Worm (Caenorhabditis elegans) whole organism, midembryonic: Measurements from ENCODE around the gene hlh-13.
"Not testable (repeated sequence)": the region's sequence is repeated elsewhere in the genome, so short reads cannot be mapped to it uniquely, and the experiment has no call there.

Experiments
- T22C8.4 ChIP-seq: fragments of 200-800 bp; sonication (Bioruptor generic); IDR thresholded peaks from 2 replicates; pipeline ENCODE4 v1.3.6; 2022; ENCODE audit warnings: missing genetic modification characterization, missing compliant biosample characterization
- cog-1 ChIP-seq: sonication (generic microtip); optimal IDR thresholded peaks from 2 replicates; lab custom pipeline; 2016; ENCODE audit warnings: missing genetic modification characterization, missing compliant biosample characterization
- flt-1 ChIP-seq: fragments of 200-800 bp; sonication (Bioruptor generic); IDR thresholded peaks from 2 replicates; pipeline ENCODE4 v1.3.6; 2022; ENCODE audit warnings: missing genetic modification characterization, missing compliant biosample characterization
- klf-2 ChIP-seq: fragments of 200-800 bp; sonication (Bioruptor generic); conservative IDR thresholded peaks from 2 replicates; pipeline ENCODE4 v1.3.6; 2022; ENCODE audit warnings: missing genetic modification reagents, missing genetic modification characterization, missing compliant biosample characterization
- med-1 ChIP-seq: sonication (generic microtip); optimal IDR thresholded peaks from 2 replicates; lab custom pipeline; 2017; ENCODE audit warnings: missing genetic modification characterization, mild to moderate bottlenecking, missing compliant biosample characterization, antibody characterized with exemption, missing genetic modification reagents; ENCODE audit not compliant: insufficient read depth
- ref-1 ChIP-seq: fragments of 200-800 bp; sonication (Bioruptor generic); conservative IDR thresholded peaks from 2 replicates; pipeline ENCODE4 v1.3.6; 2022; ENCODE audit warnings: missing genetic modification reagents, missing genetic modification characterization, missing compliant biosample characterization
- tab-1 ChIP-seq: fragments of 200-800 bp; sonication (Bioruptor generic); IDR thresholded peaks from 2 replicates; pipeline ENCODE4 v1.3.6; 2022; ENCODE audit warnings: missing genetic modification characterization, missing compliant biosample characterization
- ztf-23 ChIP-seq: fragments of 200-800 bp; sonication (Bioruptor generic); IDR thresholded peaks from 2 replicates; pipeline ENCODE4 v1.3.6; 2022; ENCODE audit warnings: missing genetic modification reagents, missing genetic modification characterization, missing compliant biosample characterization
- ztf-29 ChIP-seq: fragments of 200-800 bp; sonication (Bioruptor generic); IDR thresholded peaks from 2 replicates; pipeline ENCODE4 v1.3.6; 2022; ENCODE audit warnings: missing genetic modification reagents, missing genetic modification characterization, missing compliant biosample characterization

The hlh-13 gene

DNA sequence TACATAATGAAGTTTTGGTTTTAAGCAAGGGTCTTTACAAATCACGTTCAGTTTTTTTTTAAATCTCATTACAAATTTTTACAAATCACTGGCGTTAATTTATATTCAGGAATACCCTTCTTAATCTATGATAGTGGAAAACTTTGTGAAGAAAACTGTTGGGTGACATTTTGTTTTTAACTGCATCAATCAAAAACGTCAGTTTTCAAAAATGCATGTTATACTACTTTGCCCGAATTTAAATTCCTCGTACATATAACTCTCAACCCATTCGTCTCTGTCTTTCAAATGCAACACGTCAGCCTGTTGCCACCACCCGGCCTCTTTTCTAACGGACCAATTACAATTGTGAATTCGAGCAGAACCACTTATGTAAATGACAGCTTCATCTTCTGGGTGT lies at the start of gene hlh-13:
Gene hlh-13 (plus strand): TSS at position 301 of the 400 bp plus-strand sequence.
- no peak for TF ChIP-seq flt-1 (GFP tag; lab: Robert Waterston, UW)
- no peak for TF ChIP-seq ztf-29 (GFP tag; lab: Robert Waterston, UW)
- no peak for TF ChIP-seq med-1
- TF ChIP-seq ref-1 (GFP tag; lab: Robert Waterston, UW) = no peak
- no peak for TF ChIP-seq ztf-23 (GFP tag; lab: Robert Waterston, UW)
- TF ChIP-seq cog-1 = no peak
- TF ChIP-seq klf-2 (GFP tag; lab: Robert Waterston, UW) = no peak
- TF ChIP-seq T22C8.4 = no peak
- no peak for TF ChIP-seq tab-1 (GFP tag; lab: Robert Waterston, UW)

DNA sequence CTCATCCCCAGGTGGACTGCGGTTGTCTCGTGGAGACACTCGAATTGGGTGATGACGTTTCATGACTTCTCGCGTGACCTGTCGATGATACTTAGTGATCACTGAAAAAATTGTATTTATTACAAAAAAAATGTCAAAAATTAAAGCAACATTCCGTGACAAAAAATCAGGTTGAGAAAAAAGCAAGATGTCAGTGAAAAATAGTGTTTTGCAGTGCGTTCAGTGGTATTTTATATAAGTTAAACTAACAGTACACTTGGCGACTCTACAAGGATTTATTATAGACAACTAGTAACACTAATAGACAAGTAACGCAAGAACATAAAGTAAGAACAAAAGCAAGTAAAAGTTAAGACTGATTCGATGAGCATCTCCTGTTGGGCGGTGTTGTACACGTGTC lies 49.2 kb upstream of the hlh-13 start, which contains the start of gene F20B6.5:
Gene F20B6.5 (minus strand): TSS at position 101 of the 400 bp plus-strand sequence.
- not testable (repeated sequence) for TF ChIP-seq flt-1 (GFP tag; lab: Robert Waterston, UW); cog-1; ztf-29 (GFP tag; lab: Robert Waterston, UW)

DNA sequence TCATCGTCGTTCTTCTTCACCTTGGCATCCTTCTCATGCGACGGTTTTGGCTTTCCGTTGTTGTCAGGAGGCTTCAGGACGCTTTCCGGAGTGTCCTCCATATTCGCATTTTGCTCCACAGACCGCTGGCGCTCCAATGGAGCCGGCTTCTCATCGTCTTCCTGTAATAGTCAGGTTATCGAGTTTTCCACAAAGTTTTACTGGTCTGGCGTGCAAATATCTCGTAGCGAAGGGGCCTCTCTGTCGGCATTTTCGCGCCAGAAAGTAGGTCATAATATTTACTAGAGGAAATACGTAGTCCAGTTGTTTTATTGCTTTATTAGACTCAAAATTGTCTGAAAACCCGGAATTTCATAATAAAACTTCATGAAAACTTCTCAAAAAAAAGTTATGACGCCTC lies 46.9 kb upstream of the hlh-13 start, which contains the start of gene F20B6.6:
Gene F20B6.6 (minus strand): TSS at position 101 of the 400 bp plus-strand sequence.
- TF ChIP-seq klf-2 (GFP tag; lab: Robert Waterston, UW); med-1; cog-1: not testable (repeated sequence)

DNA sequence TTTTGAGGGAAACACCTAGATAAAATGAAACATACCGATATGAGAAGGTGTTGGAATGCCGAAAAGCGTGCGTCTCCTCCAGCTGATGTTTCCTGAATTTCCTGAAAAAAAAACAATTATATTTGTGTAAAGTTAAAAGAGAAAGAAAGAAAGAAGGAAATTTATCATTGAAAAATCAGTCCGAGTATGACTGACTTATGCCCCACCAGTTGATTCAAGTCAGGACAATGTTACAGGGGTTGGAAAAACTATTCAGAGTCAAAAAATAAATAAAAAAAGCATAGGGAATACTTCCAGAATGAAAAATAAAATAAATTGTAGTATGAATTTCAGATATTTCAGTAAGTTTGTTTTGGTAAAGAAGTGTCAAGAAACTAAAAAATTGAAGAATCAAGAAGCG lies 41.7 kb upstream of the hlh-13 start, which contains the start of gene F20B6.9:
Gene F20B6.9 (minus strand): TSS at position 101 of the 400 bp plus-strand sequence.
- TF ChIP-seq cog-1, med-1, T22C8.4: not testable (repeated sequence)

DNA sequence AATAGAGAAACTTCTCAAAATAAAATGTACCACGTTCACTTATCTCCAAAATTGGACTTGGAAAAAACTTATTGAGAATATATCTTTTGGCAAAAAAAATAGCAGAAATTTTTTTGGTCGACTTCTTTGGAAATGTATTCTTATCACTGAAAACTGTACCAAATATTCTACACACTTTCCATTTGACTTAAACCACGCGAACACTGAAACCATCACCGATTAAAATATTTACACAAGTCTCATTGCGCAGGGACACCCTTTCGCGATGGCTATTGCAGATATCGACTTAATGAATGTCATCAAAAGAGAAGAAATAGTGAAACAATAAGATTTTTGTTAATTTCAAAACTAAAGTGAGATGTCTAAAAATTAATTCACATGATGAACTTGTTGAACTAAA lies 40.6 kb upstream of the hlh-13 start:
- TF ChIP-seq cog-1 (no peak), klf-2 (GFP tag; lab: Robert Waterston, UW) (no peak), flt-1 (GFP tag; lab: Robert Waterston, UW) (no peak), tab-1 (GFP tag; lab: Robert Waterston, UW) (no peak), ztf-23 (GFP tag; lab: Robert Waterston, UW) (no peak), T22C8.4 (no peak), med-1 (no peak), ref-1 (GFP tag; lab: Robert Waterston, UW) (no peak), ztf-29 (GFP tag; lab: Robert Waterston, UW) (no peak)

ce11 chrX:4209131-4209530 lies 39.9 kb upstream of the hlh-13 start:
- TF ChIP-seq klf-2 (GFP tag; lab: Robert Waterston, UW) = peak; percentile 76
- TF ChIP-seq flt-1 (GFP tag; lab: Robert Waterston, UW) = peak; percentile 91
- peak; percentile 99 for TF ChIP-seq cog-1
- no peak for TF ChIP-seq ref-1 (GFP tag; lab: Robert Waterston, UW)
- peak; percentile 100 for TF ChIP-seq T22C8.4
- TF ChIP-seq med-1 = peak; percentile 76
- peak; percentile 92 for TF ChIP-seq ztf-23 (GFP tag; lab: Robert Waterston, UW)
- peak; percentile 73; the same call in 1 of the 2 replicates for TF ChIP-seq tab-1 (GFP tag; lab: Robert Waterston, UW)
- peak; percentile 53; the same call in 1 of the 2 replicates for TF ChIP-seq ztf-29 (GFP tag; lab: Robert Waterston, UW)

DNA sequence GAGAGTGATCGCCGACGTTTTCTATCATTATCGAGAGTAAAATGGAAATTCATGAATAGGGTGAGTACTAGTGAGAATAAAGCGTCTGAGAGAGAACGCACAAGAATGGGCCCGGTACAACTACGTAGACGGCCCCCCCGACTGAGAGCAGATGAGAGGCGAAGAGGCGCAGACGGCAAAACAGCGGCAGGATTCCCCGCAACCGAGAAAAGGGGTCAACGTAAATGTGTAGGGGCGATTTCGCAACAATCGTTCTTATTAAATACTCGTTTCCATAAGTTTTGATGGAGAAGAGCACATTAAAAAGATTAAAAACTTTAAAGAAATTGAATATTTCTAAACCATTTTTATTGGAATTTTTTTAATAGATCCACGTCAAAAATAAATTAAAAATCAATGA lies 34.4 kb upstream of the hlh-13 start:
- TF ChIP-seq med-1 = no peak
- TF ChIP-seq ref-1 (GFP tag; lab: Robert Waterston, UW) = no peak
- peak; percentile 21 for TF ChIP-seq cog-1

- no peak for TF ChIP-seq ztf-23 (GFP tag; lab: Robert Waterston, UW)
- TF ChIP-seq cog-1 = no peak
- TF ChIP-seq T22C8.4 = no peak
These were observed 33.4 kb upstream of the hlh-13 start for ce11 chrX:4215500-4216107.

DNA sequence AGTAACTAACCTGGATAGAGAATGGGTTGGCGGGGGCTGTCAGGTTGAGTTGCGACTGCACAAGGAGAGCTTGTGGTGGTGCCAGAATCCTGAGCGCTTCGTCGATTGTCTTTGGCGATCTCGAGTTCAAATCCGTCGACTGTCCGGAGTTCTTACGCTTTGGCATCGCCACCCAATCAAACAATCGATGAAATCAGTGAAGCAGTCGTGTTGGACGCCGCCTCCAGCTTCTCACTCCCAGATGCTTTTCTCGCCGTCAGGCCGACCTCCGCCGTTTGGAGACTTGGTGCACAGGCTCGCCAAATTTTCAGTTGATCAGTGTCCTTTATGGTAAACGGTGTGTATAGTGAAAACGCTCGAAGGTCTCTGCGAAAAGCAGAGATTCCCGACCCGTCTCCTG lies 32.2 kb upstream of the hlh-13 start, which contains the start of the genes F20B6.10 and hpk-1:
Gene F20B6.10 (minus strand): TSS at position 303 of the 400 bp plus-strand sequence.
Gene hpk-1 (minus strand): TSS at position 397 of the 400 bp plus-strand sequence.
- TF ChIP-seq T22C8.4 = no peak
- TF ChIP-seq ref-1 (GFP tag; lab: Robert Waterston, UW) = no peak
- TF ChIP-seq klf-2 (GFP tag; lab: Robert Waterston, UW) = no peak
- no peak for TF ChIP-seq ztf-29 (GFP tag; lab: Robert Waterston, UW)
- TF ChIP-seq flt-1 (GFP tag; lab: Robert Waterston, UW) = no peak
- no peak for TF ChIP-seq ztf-23 (GFP tag; lab: Robert Waterston, UW)
- TF ChIP-seq tab-1 (GFP tag; lab: Robert Waterston, UW) = no peak
- no peak for TF ChIP-seq cog-1
- TF ChIP-seq med-1 = no peak

- TF ChIP-seq ref-1 (GFP tag; lab: Robert Waterston, UW) = no peak
- no peak for TF ChIP-seq ztf-23 (GFP tag; lab: Robert Waterston, UW)
- no peak for TF ChIP-seq ztf-29 (GFP tag; lab: Robert Waterston, UW)
These were observed 30.9 kb upstream of the hlh-13 start, which contains the start of gene W01H2.2 for ce11 chrX:4218174-4218573. W01H2.2 (minus strand) TSS chrX:4218458.

- TF ChIP-seq klf-2 (GFP tag; lab: Robert Waterston, UW) = no peak
- TF ChIP-seq flt-1 (GFP tag; lab: Robert Waterston, UW) = no peak
- no peak for TF ChIP-seq tab-1 (GFP tag; lab: Robert Waterston, UW)
- no peak for TF ChIP-seq T22C8.4
- no peak for TF ChIP-seq med-1
- TF ChIP-seq ztf-23 (GFP tag; lab: Robert Waterston, UW) = no peak
- no peak for TF ChIP-seq ref-1 (GFP tag; lab: Robert Waterston, UW)
- TF ChIP-seq ztf-29 (GFP tag; lab: Robert Waterston, UW) = no peak
- TF ChIP-seq cog-1 = no peak
These were observed 29.6 kb upstream of the hlh-13 start for ce11 chrX:4219487-4219886.
